Worm (Caenorhabditis elegans) whole organism, late embryonic: ENCODE data around the gene oac-41.

Experiments
- elt-4 ChIP-seq: sonication (generic microtip); optimal IDR thresholded peaks from 2 replicates; lab custom pipeline; 2016; ENCODE audit warnings: missing genetic modification characterization, missing compliant biosample characterization
- pqm-1 ChIP-seq: sonication (generic microtip); optimal IDR thresholded peaks from 2 replicates; lab custom pipeline; 2016; ENCODE audit warnings: missing genetic modification characterization, missing compliant biosample characterization

DNA sequence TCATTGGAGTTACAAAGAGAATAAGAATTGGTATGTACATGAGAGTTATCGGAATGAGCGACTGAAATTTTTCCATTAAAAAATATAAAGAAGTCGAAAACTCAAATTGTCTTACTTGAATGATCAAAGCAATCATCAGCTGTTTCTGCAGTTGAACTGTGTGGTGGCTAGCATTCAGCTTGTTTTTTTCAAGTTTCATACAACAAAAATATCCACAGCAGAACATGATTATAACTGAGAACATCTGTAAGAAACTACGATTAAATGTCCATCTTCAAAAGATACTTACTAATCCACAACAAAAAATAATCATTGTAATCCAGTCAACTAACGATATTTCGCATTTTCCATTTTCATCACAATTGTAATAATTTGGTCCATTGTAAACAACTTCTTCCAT lies 37.2 kb downstream of the oac-41 start:
- TF ChIP-seq elt-4 = no peak
- TF ChIP-seq pqm-1 (tag; lab: Kevin White, UChicago) = no peak
